Fruit fly (Drosophila melanogaster) whole organism, prepupa: Measurements from ENCODE around the gene Drp1.

Experiments used
- Blimp-1 ChIP-seq: fragments of 200-800 bp; sonication (Bioruptor generic); optimal IDR thresholded peaks from 3 replicates; lab custom pipeline; 2017; ENCODE audit warnings: missing biosample characterization, missing genetic modification characterization, mild to moderate bottlenecking, moderate library complexity, missing genetic modification reagents
- CG10631 ChIP-seq: fragments of 200-800 bp; sonication (Bioruptor generic); optimal IDR thresholded peaks from 2 replicates; lab custom pipeline; 2016; ENCODE audit warnings: missing biosample characterization, missing genetic modification characterization
- CG10669 ChIP-seq: fragments of 200-800 bp; sonication (Bioruptor generic); optimal IDR thresholded peaks from 3 replicates; lab custom pipeline; 2018; ENCODE audit warnings: missing biosample characterization, mild to moderate bottlenecking, missing genetic modification characterization, moderate library complexity
- CG11294 ChIP-seq: fragments of 200-800 bp; sonication (Bioruptor generic); IDR thresholded peaks from 2 replicates; pipeline ENCODE4 v1.3.6; 2022; ENCODE audit warnings: missing biosample characterization, missing genetic modification characterization
- CG11902 ChIP-seq: fragments of 200-800 bp; sonication (Bioruptor generic); optimal IDR thresholded peaks from 3 replicates; lab custom pipeline; 2016; ENCODE audit warnings: missing biosample characterization, missing genetic modification characterization
- CG1621 ChIP-seq: fragments of 200-800 bp; sonication (Bioruptor generic); optimal IDR thresholded peaks from 3 replicates; lab custom pipeline; 2018; ENCODE audit warnings: missing biosample characterization, mild to moderate bottlenecking, missing genetic modification characterization
- CG16779 ChIP-seq: fragments of 200-800 bp; sonication (Bioruptor generic); optimal IDR thresholded peaks from 3 replicates; lab custom pipeline; 2017; ENCODE audit warnings: missing biosample characterization, mild to moderate bottlenecking, missing genetic modification characterization
- CG3032 ChIP-seq: fragments of 200-800 bp; optimal IDR thresholded peaks from 2 replicates; lab custom pipeline; 2019; ENCODE audit warnings: missing biosample characterization, mild to moderate bottlenecking, missing genetic modification characterization, moderate library complexity
- CG31627 ChIP-seq: fragments of 200-800 bp; sonication (Bioruptor generic); optimal IDR thresholded peaks from 3 replicates; lab custom pipeline; 2016; ENCODE audit warnings: missing biosample characterization, missing genetic modification characterization
- CG3919 ChIP-seq: fragments of 200-800 bp; sonication (Bioruptor generic); optimal IDR thresholded peaks from 3 replicates; lab custom pipeline; 2016; ENCODE audit warnings: missing biosample characterization, missing genetic modification characterization
- CG6163 ChIP-seq: fragments of 200-800 bp; sonication (Bioruptor generic); IDR thresholded peaks from 3 replicates; pipeline ENCODE4 v1.3.6; 2022; ENCODE audit warnings: missing biosample characterization, missing genetic modification characterization
- CG6276 ChIP-seq: fragments of 200-800 bp; sonication (Bioruptor generic); optimal IDR thresholded peaks from 2 replicates; lab custom pipeline; 2017; ENCODE audit warnings: missing biosample characterization, mild to moderate bottlenecking, missing genetic modification characterization
- CG6792 ChIP-seq: fragments of 200-800 bp; sonication (Bioruptor generic); optimal IDR thresholded peaks from 3 replicates; lab custom pipeline; 2016; ENCODE audit warnings: missing biosample characterization, missing genetic modification characterization
- CG6808 ChIP-seq: fragments of 200-800 bp; sonication (Bioruptor generic); optimal IDR thresholded peaks from 3 replicates; lab custom pipeline; 2017; ENCODE audit warnings: missing biosample characterization, missing genetic modification characterization, mild to moderate bottlenecking, moderate library complexity, missing genetic modification reagents
- CG7368 ChIP-seq: fragments of 200-800 bp; sonication (Bioruptor generic); optimal IDR thresholded peaks from 3 replicates; lab custom pipeline; 2016; ENCODE audit warnings: missing biosample characterization, missing genetic modification characterization
- CG8119 ChIP-seq: fragments of 200-800 bp; sonication (Bioruptor generic); IDR thresholded peaks from 3 replicates; pipeline ENCODE4 v1.3.6; 2022; ENCODE audit warnings: missing biosample characterization, missing genetic modification characterization
- Eip75B ChIP-seq: fragments of 200-800 bp; sonication (Bioruptor generic); optimal IDR thresholded peaks from 3 replicates; lab custom pipeline; 2016; ENCODE audit warnings: missing biosample characterization, missing genetic modification characterization
- Ets21C ChIP-seq: fragments of 200-800 bp; sonication (Bioruptor generic); optimal IDR thresholded peaks from 3 replicates; lab custom pipeline; 2016; ENCODE audit warnings: missing biosample characterization, missing genetic modification characterization
- Ets96B ChIP-seq: fragments of 200-800 bp; optimal IDR thresholded peaks from 2 replicates; lab custom pipeline; 2019; ENCODE audit warnings: missing biosample characterization, mild to moderate bottlenecking, missing genetic modification characterization, moderate library complexity
- Gug ChIP-seq: fragments of 200-800 bp; sonication (Bioruptor generic); IDR thresholded peaks from 2 replicates; pipeline ENCODE4 v1.3.6; 2022; ENCODE audit warnings: missing biosample characterization, missing genetic modification characterization
- Hr39 ChIP-seq: fragments of 200-800 bp; sonication (Bioruptor generic); optimal IDR thresholded peaks from 2 replicates; lab custom pipeline; 2016; ENCODE audit warnings: missing biosample characterization, missing genetic modification characterization
- Met ChIP-seq: fragments of 200-800 bp; sonication (Bioruptor generic); optimal IDR thresholded peaks from 3 replicates; lab custom pipeline; 2016; ENCODE audit warnings: missing biosample characterization, missing genetic modification characterization
- OdsH ChIP-seq: fragments of 200-800 bp; sonication (Bioruptor generic); optimal IDR thresholded peaks from 3 replicates; lab custom pipeline; 2016; ENCODE audit warnings: missing biosample characterization, missing genetic modification characterization
- Sox102F ChIP-seq: fragments of 200-800 bp; sonication (Bioruptor generic); optimal IDR thresholded peaks from 2 replicates; lab custom pipeline; 2016; ENCODE audit warnings: missing biosample characterization, mild to moderate bottlenecking, missing genetic modification characterization
- Sox15 ChIP-seq: fragments of 200-800 bp; sonication (Bioruptor generic); optimal IDR thresholded peaks from 3 replicates; lab custom pipeline; 2016; ENCODE audit warnings: missing biosample characterization, missing genetic modification characterization
- cyc ChIP-seq: fragments of 200-800 bp; sonication (Bioruptor generic); optimal IDR thresholded peaks from 3 replicates; lab custom pipeline; 2016; ENCODE audit warnings: missing biosample characterization, missing genetic modification characterization
- eg ChIP-seq: fragments of 200-800 bp; sonication (Bioruptor generic); IDR thresholded peaks from 3 replicates; pipeline ENCODE4 v1.3.6; 2022; ENCODE audit warnings: missing biosample characterization, missing genetic modification characterization
- fd59A ChIP-seq: fragments of 200-800 bp; sonication (Bioruptor generic); optimal IDR thresholded peaks from 2 replicates; lab custom pipeline; 2017; ENCODE audit warnings: missing biosample characterization, mild to moderate bottlenecking, missing genetic modification characterization, missing genetic modification reagents
- fd85E ChIP-seq: fragments of 200-800 bp; sonication (Bioruptor generic); optimal IDR thresholded peaks from 3 replicates; lab custom pipeline; 2016; ENCODE audit warnings: missing biosample characterization, missing genetic modification characterization
- fkh ChIP-seq: fragments of 200-800 bp; sonication (Bioruptor generic); optimal IDR thresholded peaks from 3 replicates; lab custom pipeline; 2017; ENCODE audit warnings: missing biosample characterization, mild to moderate bottlenecking, missing genetic modification characterization, moderate library complexity
- lz ChIP-seq: fragments of 200-800 bp; sonication (Bioruptor generic); optimal IDR thresholded peaks from 3 replicates; lab custom pipeline; 2016; ENCODE audit warnings: missing biosample characterization, missing genetic modification characterization
- net ChIP-seq: fragments of 200-800 bp; sonication (Bioruptor generic); optimal IDR thresholded peaks from 3 replicates; lab custom pipeline; 2016; ENCODE audit warnings: missing biosample characterization, missing genetic modification characterization
- pdm3 ChIP-seq: fragments of 200-800 bp; sonication (Bioruptor generic); optimal IDR thresholded peaks from 3 replicates; lab custom pipeline; 2016; ENCODE audit warnings: missing biosample characterization, missing genetic modification characterization
- spab ChIP-seq: fragments of 200-800 bp; sonication (Bioruptor generic); optimal IDR thresholded peaks from 2 replicates; lab custom pipeline; 2017; ENCODE audit warnings: missing biosample characterization, mild to moderate bottlenecking, missing genetic modification characterization, missing genetic modification reagents
- ss ChIP-seq, 2 experiments: fragments of 200-800 bp; sonication (Bioruptor generic); optimal IDR thresholded peaks; 2 replicates in 1 of 2; 3 replicates in 1 of 2; lab custom pipeline; 2017 to 2018; ENCODE audit warnings: mild to moderate bottlenecking in 2 of 2, missing biosample characterization in 2 of 2, missing genetic modification characterization in 2 of 2, moderate library complexity in 1 of 2
- topi ChIP-seq: fragments of 200-800 bp; sonication (Bioruptor generic); optimal IDR thresholded peaks from 3 replicates; lab custom pipeline; 2016; ENCODE audit warnings: missing biosample characterization, missing genetic modification characterization
- vri ChIP-seq: fragments of 200-800 bp; sonication (Bioruptor generic); optimal IDR thresholded peaks from 3 replicates; lab custom pipeline; 2016; ENCODE audit warnings: missing biosample characterization, mild to moderate bottlenecking, missing genetic modification characterization

The Drp1 gene

dm6 chr2L:2585285-2585684, at the start of gene Drp1:
Drp1 (minus strand) TSS chr2L:2585430.
- peak; percentile 26 for TF ChIP-seq Hr39 (GFP tag; lab: Kevin White, UChicago)
- TF ChIP-seq Sox102F (GFP tag; lab: Kevin White, UChicago), result no peak
- TF ChIP-seq Eip75B (GFP tag; lab: Kevin White, UChicago), result peak; percentile 26
- no peak for TF ChIP-seq CG6276
- peak; percentile 32 for TF ChIP-seq cyc
- TF ChIP-seq fd85E (GFP tag; lab: Kevin White, UChicago), result no peak
- TF ChIP-seq CG10631 (GFP tag; lab: Kevin White, UChicago), result peak; percentile 3
- TF ChIP-seq fd59A (GFP tag; lab: Kevin White, UChicago), result no peak
- TF ChIP-seq lz, result peak; percentile 35
- TF ChIP-seq CG3032, result peak; percentile 26
- no peak for TF ChIP-seq net (GFP tag; lab: Kevin White, UChicago)
- TF ChIP-seq Ets21C (GFP tag; lab: Kevin White, UChicago), result no peak
- TF ChIP-seq CG31627, result peak; percentile 52
- TF ChIP-seq fkh (GFP tag; lab: Kevin White, UChicago), result no peak
- peak; percentile 36; the same call in 2 of the 3 replicates for TF ChIP-seq CG6163
- peak; percentile 6 for TF ChIP-seq OdsH
- TF ChIP-seq Sox15 (GFP tag; lab: Kevin White, UChicago), result no peak
- no peak for TF ChIP-seq Gug (GFP tag; lab: Robert Waterston, UW)
- peak; percentile 31 for TF ChIP-seq CG3919 (GFP tag; lab: Kevin White, UChicago)
- TF ChIP-seq ss (GFP tag; optimal IDR thresholded peaks at IDR 0.05; lab: Kevin White, UChicago), result no peak
- peak; percentile 8 for TF ChIP-seq vri

DNA sequence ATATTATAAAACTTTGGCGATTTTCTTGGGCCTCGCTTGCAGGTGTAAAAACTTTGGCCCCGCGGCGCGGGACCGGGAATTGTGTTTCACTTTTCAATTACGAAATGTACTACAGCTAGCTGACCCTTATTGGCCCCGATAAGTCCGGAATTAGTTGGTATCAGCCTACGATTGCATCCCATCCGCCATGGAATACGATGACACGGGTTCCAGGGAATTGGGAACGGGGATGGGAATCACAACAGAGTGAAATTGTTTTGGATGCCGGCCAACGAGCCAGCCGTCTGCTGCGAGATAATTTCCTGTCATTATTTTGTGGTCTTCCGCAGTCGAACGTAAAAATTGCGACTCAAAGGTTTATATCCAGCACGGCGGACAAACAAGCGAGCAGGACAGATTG, 43.5 kb upstream of the Drp1 start:
- TF ChIP-seq Blimp-1 (GFP tag; lab: Kevin White, UChicago), result no peak
- TF ChIP-seq CG3032, result no peak
- TF ChIP-seq Ets21C (GFP tag; lab: Kevin White, UChicago), result no peak
- TF ChIP-seq ss (GFP tag; optimal IDR thresholded peaks at IDR 0.05; lab: Kevin White, UChicago), result no peak
- TF ChIP-seq CG11902 (GFP tag; lab: Kevin White, UChicago), result no peak
- TF ChIP-seq CG31627, result no peak
- TF ChIP-seq CG6792 (GFP tag; lab: Kevin White, UChicago), result no peak
- no peak for TF ChIP-seq CG8119 (GFP tag; lab: Robert Waterston, UW)
- TF ChIP-seq CG11294 (GFP tag; lab: Robert Waterston, UW), result no peak
- no peak for TF ChIP-seq lz
- TF ChIP-seq pdm3 (GFP tag; lab: Kevin White, UChicago), result no peak
- TF ChIP-seq, all 60 proteins: peak for 0

DNA sequence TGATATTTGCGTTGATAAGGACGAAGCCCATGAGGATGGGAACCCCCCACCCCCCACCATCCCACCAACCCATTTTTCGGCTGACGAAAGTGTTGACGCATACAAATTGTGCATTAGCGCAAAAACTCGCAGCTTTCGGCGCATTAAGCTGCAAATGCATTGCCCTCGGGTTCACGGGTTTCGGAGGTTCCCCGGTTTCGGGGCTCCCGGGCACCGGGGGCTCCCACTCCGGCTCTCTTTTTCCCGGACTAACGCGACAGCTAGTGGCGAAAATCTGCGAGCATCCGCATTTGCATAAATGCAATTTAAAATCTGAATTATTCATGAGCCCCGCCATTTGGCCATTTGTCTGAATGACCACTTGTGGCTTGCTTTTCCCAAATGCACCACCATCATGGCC, 42.3 kb upstream of the Drp1 start:
- no peak for TF ChIP-seq Eip75B (GFP tag; lab: Kevin White, UChicago)

DNA sequence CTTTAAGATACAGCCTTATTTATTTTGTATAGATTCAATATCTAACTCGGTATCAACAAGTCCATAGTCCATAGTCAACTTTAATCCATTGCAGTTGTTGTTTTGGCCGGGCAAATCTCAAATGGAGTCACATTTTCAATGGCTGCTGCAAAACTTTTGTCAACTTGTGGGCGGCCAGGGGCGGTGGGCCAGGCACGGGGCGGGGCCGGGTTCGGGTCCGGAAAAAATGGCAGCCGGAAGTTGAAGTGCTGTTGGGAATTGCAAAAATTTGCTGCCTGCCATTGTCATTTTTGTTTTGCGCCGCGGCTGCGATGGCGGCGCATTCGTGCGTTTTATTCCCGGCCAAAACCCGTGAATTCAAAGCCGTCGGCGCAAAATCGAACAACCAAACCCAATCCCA, 38.7 kb upstream of the Drp1 start:
- TF ChIP-seq topi (GFP tag; lab: Kevin White, UChicago), result no peak
- no peak for TF ChIP-seq lz
- TF ChIP-seq pdm3 (GFP tag; lab: Kevin White, UChicago), result no peak
- no peak for TF ChIP-seq eg
- TF ChIP-seq CG6163, result no peak
- no peak for TF ChIP-seq spab (GFP tag; lab: Kevin White, UChicago)
- TF ChIP-seq Ets96B (tag; lab: Kevin White, UChicago), result no peak

- TF ChIP-seq Ets96B (tag; lab: Kevin White, UChicago) (no peak), CG10669 (GFP tag; lab: Kevin White, UChicago) (no peak), Met (GFP tag; lab: Kevin White, UChicago) (no peak), CG7368 (GFP tag; lab: Kevin White, UChicago) (no peak), CG11294 (GFP tag; lab: Robert Waterston, UW) (no peak), CG8119 (GFP tag; lab: Robert Waterston, UW) (no peak), topi (GFP tag; lab: Kevin White, UChicago) (no peak), ss (GFP tag; optimal IDR thresholded peaks at IDR 0.05; lab: Kevin White, UChicago) (no peak), CG6792 (GFP tag; lab: Kevin White, UChicago) (no peak), CG6808 (GFP tag; lab: Kevin White, UChicago) (no peak), CG1621 (tag; lab: Kevin White, UChicago) (no peak), CG16779 (tag; lab: Kevin White, UChicago) (no peak), Sox102F (GFP tag; lab: Kevin White, UChicago) (no peak), CG3032 (no peak), cyc (no peak)
Observed at dm6 chr2L:2619887-2620286, 34.7 kb upstream of the Drp1 start, which contains the start of gene CG43403. CG43403 (plus strand) TSS chr2L:2620187.
